Worm (Caenorhabditis elegans): Measurements from ENCODE around the gene irld-1.

irld-1 gene

DNA sequence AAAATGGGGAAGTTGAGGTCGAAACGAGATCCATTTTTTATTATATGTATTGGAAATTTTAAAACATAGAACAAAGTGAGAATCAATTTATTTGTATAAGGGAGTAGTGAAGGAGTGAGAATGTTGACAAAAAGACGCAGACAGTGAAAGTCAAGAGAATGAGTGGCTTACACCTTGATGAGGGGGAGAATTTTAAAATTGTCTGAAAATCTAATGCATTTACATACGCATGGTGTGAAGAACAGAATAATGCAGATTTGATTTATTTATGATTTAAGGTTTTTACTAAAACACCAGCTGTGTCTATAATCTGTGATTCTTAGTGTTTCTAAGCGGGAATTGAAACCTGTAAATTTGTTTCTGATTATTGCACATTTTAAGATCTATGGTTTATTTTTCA, 11.1 kb upstream of the irld-1 start, which contains the start of gene nhr-125:
TSS of gene nhr-125 (minus strand) at position 101 of the 400 bp plus-strand sequence.
- TF ChIP-seq aha-1 (tag) = peak; percentile 62
- no peak for TF ChIP-seq lsy-2 (tag; optimal IDR thresholded peaks at IDR 0.05)
- TF ChIP-seq unc-62 (GFP tag; optimal IDR thresholded peaks at IDR 0.05 in 1 of 2) = no peak
- TF ChIP-seq unc-62 (tag; optimal IDR thresholded peaks at IDR 0.05) = no peak

DNA sequence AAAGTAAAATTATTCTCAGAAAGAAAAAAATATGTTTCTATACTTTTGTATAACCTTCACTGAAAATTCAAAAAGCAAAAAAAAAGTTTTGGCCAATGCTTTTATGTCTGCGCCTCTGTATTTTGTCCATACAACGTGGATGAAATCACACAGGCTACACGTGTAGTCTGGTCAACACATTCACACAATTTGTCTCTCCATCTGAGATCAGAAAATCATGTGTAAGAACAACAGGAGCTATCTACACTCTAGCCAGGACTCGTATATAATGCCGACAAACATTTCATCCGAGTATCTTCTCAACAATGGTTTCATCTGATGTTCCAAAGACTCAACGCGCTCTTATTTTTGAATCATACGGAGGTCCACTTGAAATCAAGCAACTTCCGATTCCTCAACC, 9.7 kb upstream of the irld-1 start, which contains the start of gene D2063.1:
TSS of gene D2063.1 (plus strand) at position 281 of the 400 bp plus-strand sequence.
- TF ChIP-seq jun-1 (tag; optimal IDR thresholded peaks at IDR 0.05) (no peak), nhr-28 (tag; optimal IDR thresholded peaks at IDR 0.05) (peak; percentile 23), nhr-11 (tag; optimal IDR thresholded peaks at IDR 0.05) (peak; percentile 89)

DNA sequence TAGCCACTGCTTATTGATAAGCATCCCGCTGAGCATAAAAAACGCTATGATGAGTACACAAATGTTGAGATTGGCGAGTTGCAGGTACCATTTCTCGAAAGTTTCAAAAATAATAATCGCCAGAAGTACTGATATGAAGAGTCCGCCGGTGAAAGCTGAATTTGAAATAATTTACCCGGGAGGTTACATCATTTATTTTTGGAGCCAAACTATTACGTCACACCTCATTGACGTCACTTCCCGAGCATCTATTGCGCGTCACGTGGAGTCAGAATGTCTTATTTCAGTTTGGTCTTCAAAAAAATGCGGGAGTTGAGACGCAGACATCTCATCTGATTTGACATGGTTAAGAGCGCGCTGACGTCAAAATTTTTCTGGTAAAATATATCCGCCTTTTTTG, 5.7 kb upstream of the irld-1 start:
- TF ChIP-seq mep-1 (tag; optimal IDR thresholded peaks at IDR 0.05) (no peak), duxl-1 (tag; optimal IDR thresholded peaks at IDR 0.05; ENCODE audit: poor library complexity) (no peak), aly-2 (tag; optimal IDR thresholded peaks at IDR 0.05) (no peak), zfp-3 (GFP tag; conservative IDR thresholded peaks at IDR 0.05) (no peak), gei-8 (GFP tag; optimal IDR thresholded peaks at IDR 0.05) (no peak), ama-1 (optimal IDR thresholded peaks at IDR 0.05) (no peak), unc-62 (GFP tag; optimal IDR thresholded peaks at IDR 0.05 in 1 of 2) (no peak), unc-62 (tag; optimal IDR thresholded peaks at IDR 0.05) (no peak), dmd-6 (GFP tag; IDR thresholded peaks at IDR 0.05) (no peak), ceh-28 (tag; optimal IDR thresholded peaks at IDR 0.05) (no peak)

DNA sequence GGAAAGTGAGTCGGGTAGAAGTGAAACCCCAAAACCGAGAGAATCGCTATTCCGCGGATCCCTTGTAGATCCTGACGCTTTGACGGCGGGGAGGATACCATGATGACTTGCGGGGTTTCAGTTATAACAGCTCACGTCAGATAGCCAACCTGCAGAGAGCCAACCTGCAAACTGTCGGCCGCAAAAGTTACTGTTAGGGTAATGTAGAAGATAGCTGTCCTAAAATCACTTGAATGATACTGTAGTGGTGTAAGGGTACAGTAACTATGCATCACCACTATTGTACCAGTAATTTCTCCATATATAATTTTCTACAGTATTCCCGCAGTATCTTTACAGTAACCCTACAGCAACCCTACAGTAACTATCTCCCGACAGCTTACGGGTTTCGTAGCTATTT, 4.1 kb upstream of the irld-1 start, which contains the start of gene oac-12:
TSS of gene oac-12 (minus strand) at position 101 of the 400 bp plus-strand sequence.
- TF ChIP-seq ceh-32 (tag; optimal IDR thresholded peaks at IDR 0.05; ENCODE audit: poor library complexity) = no peak
- TF ChIP-seq ceh-44 (GFP tag; IDR thresholded peaks at IDR 0.05) = no peak
- TF ChIP-seq lin-29 (GFP tag; IDR thresholded peaks at IDR 0.05) = no peak
- no peak for TF ChIP-seq zip-2 (tag; optimal IDR thresholded peaks at IDR 0.05)
- no peak for TF ChIP-seq nhr-77 (tag; optimal IDR thresholded peaks at IDR 0.05)
- TF ChIP-seq lin-15B (tag; optimal IDR thresholded peaks at IDR 0.05) = no peak
- no peak for TF ChIP-seq arid-1 (GFP tag; conservative IDR thresholded peaks at IDR 0.05)
- TF ChIP-seq ceh-82 (tag; optimal IDR thresholded peaks at IDR 0.05) = no peak
- TF ChIP-seq lsy-2 (tag; optimal IDR thresholded peaks at IDR 0.05) = no peak
- TF ChIP-seq dmd-6 (GFP tag; IDR thresholded peaks at IDR 0.05) = no peak
- TF ChIP-seq F10B5.3 (tag; optimal IDR thresholded peaks at IDR 0.05) = no peak

DNA sequence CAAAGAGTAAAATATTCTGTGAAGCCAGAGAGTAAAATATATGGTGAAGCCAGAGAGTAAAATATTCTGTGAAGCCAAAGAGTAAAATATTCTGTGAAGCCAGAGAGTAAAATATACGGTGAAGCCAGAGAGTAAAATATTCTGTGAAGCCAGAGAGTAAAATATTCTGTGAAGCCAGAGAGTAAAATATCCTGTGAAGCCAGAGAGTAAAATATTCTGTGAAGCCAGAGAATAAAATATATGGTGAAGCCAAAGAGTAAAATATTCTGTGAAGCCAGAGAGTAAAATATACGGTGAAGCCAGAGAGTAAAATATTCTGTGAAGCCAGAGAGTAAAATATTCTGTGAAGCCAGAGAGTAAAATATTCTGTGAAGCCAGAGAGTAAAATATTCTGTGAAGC, 3.0 kb upstream of the irld-1 start:
- TF ChIP-seq madf-5 (GFP tag; IDR thresholded peaks at IDR 0.05) = peak in 1 of 2 experiments; percentile 76; a peak in 1 of 4 replicates

DNA sequence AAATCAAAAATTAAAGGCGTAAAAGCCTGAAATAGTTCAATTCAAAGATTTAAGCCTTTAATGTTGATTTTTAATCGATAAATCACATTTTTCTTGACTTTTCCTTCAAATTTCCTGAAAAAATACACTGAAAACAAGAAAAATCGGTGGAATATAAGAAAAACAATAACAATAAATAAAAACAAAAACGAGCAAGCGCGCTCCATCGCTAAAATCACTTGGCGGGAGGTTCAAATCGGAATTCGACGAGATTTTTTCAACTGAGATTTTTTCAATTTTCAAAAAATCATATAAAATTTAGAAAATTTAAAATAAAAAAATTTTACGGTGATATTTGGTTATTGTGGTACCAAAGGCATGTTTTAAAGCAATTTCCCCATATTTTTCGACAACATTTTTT, 2.9 kb downstream of the irld-1 start:
- TF ChIP-seq lin-38 (GFP tag; IDR thresholded peaks at IDR 0.05) = peak; percentile 43
- TF ChIP-seq arid-1 (GFP tag; conservative IDR thresholded peaks at IDR 0.05) = no peak
- TF ChIP-seq dpl-1 (GFP tag; optimal IDR thresholded peaks at IDR 0.05) = peak; percentile 50
- TF ChIP-seq lin-1 (GFP tag; IDR thresholded peaks at IDR 0.05) = no peak
- no peak for TF ChIP-seq lir-3 (tag; optimal IDR thresholded peaks at IDR 0.05)
- TF ChIP-seq F49E8.2 (tag; optimal IDR thresholded peaks at IDR 0.05; ENCODE audit: borderline replicate concordance) = no peak
- TF ChIP-seq lin-15B (tag; optimal IDR thresholded peaks at IDR 0.05) = no peak
- TF ChIP-seq zip-11 (GFP tag; IDR thresholded peaks at IDR 0.05) = no peak

DNA sequence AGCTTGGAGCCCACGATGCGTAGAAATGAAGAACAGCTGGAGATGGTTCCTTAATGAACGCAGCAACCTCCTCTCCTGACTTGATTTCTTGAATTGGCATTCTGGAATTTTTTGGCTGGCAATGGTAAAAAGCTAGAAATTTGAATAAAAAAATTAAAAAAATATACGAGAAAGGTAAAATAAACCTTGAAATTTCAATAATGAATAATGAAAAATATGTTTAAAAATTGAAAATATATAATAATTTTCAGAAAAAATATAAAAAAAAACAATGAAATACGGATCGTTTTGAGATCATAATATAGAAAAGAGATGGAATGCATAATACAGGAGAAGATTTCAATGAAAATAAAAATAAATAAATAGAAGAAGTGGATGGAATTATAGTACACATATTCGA, 4.6 kb downstream of the irld-1 start, which contains the start of gene glrx-3:
TSS of gene glrx-3 (minus strand) at position 101 of the 400 bp plus-strand sequence.
- TF ChIP-seq lin-38 (GFP tag; IDR thresholded peaks at IDR 0.05) (peak; percentile 37; the same call in 1 of the 2 replicates), F44E2.7 (GFP tag; IDR thresholded peaks at IDR 0.05) (no peak), nhr-76 (tag; optimal IDR thresholded peaks at IDR 0.05) (no peak), hlh-30 (tag; optimal IDR thresholded peaks at IDR 0.05; ENCODE audit: insufficient read depth) (no peak), daf-16 (GFP tag; optimal IDR thresholded peaks at IDR 0.05) (no peak), daf-16 (tag; optimal IDR thresholded peaks at IDR 0.05) (no peak), spr-1 (tag; optimal IDR thresholded peaks at IDR 0.05) (no peak), fos-1 (tag; optimal IDR thresholded peaks at IDR 0.05) (no peak)

All from whole organism, L4 larva.